Fruit fly (Drosophila melanogaster): ENCODE data around the gene VhaAC39-2.

Gene VhaAC39-2

DNA sequence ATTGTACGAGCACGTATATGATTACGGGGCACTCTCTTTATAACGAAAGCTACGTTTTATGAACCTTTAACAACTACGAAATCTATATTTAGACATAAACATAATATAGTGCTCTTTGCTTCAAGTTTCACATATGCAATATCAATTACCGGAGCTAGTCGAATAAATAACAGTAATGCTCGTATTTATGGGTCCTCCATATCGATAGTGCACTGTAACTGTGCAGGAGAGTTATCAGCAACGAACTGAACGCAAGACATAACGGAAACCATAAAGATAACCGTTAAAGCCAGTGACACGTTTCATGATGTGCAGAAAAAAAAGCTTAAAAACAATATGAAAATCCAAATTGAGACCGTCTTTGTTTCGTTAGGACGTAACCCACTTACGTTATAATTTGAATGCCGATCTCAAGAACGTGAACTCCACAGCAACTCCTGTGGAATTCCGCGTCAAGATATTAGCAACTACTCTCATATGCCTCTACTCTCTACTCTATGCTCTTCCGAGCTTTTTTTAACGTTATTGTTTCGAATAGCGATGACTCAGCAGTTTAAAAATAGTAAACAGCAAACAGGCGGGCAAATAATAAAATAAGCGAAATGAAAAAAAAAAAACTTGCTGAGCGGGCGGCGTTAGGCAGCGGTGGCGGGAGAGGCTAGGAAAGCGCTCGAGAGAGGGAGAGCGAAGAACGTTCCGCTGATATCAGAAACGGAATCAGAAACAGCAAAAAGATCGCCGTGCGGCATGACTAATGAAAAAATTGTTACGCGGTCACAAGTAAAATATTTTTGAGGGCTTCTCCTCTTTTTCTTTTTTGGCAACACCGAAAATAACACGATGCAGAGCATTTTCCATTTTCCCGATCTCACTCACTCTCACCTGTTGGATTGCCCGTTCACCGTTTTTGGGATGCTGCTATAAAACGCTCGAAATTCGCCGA, 31.1 kb upstream of the VhaAC39-2 start (continued):
- TF ChIP-seq ewg (GFP tag; optimal IDR thresholded peaks at IDR 0.05), result peak; percentile 59
- peak; percentile 88 for TF ChIP-seq CG12769 (tag; optimal IDR thresholded peaks at IDR 0.05)
- peak; percentile 54 for TF ChIP-seq oc (tag; optimal IDR thresholded peaks at IDR 0.05)
- TF ChIP-seq Hr78 (GFP tag; optimal IDR thresholded peaks at IDR 0.05), result peak in 1 of 2 experiments; percentile 57
- TF ChIP-seq Oaz (GFP tag; IDR thresholded peaks at IDR 0.05), result peak; percentile 65
- TF ChIP-seq salm (tag; optimal IDR thresholded peaks at IDR 0.05), result peak; percentile 69
- TF ChIP-seq CG17385 (GFP tag; optimal IDR thresholded peaks at IDR 0.05), result peak; percentile 74
- TF ChIP-seq CG3281 (GFP tag; optimal IDR thresholded peaks at IDR 0.05), result peak; percentile 83
- peak; percentile 41 for TF ChIP-seq twi (tag; optimal IDR thresholded peaks at IDR 0.05)
- TF ChIP-seq CG12391 (tag; optimal IDR thresholded peaks at IDR 0.05), result peak; percentile 77
- no peak for TF ChIP-seq Scr (GFP tag; IDR thresholded peaks at IDR 0.05; ENCODE audit: partially characterized antibody)
- peak; percentile 89 for TF ChIP-seq z (GFP tag; IDR thresholded peaks at IDR 0.05)
- TF ChIP-seq CG7786 (GFP tag; optimal IDR thresholded peaks at IDR 0.05), result peak; percentile 77
- peak; percentile 64 for TF ChIP-seq caup (GFP tag; optimal IDR thresholded peaks at IDR 0.05; ENCODE audit: severe bottlenecking)
- TF ChIP-seq CG9876 (GFP tag; optimal IDR thresholded peaks at IDR 0.05), result peak; percentile 55
- no peak for TF ChIP-seq sr (GFP tag; IDR thresholded peaks at IDR 0.05)
- TF ChIP-seq ase (GFP tag; IDR thresholded peaks at IDR 0.05), result peak; percentile 70; the same call in 2 of the 3 replicates
- peak; percentile 48 for TF ChIP-seq CG18476 (GFP tag; optimal IDR thresholded peaks at IDR 0.05)
- peak; percentile 47 for TF ChIP-seq Atf3 (GFP tag; optimal IDR thresholded peaks at IDR 0.05)
- peak; percentile 65 for TF ChIP-seq Side (GFP tag; optimal IDR thresholded peaks at IDR 0.05)
- TF ChIP-seq CG15011 (GFP tag; optimal IDR thresholded peaks at IDR 0.05), result peak; percentile 64
- TF ChIP-seq CG5953 (GFP tag; IDR thresholded peaks at IDR 0.05), result peak; percentile 43; the same call in 1 of the 2 replicates
- no peak for TF ChIP-seq gce (GFP tag; IDR thresholded peaks at IDR 0.05)
- TF ChIP-seq crp (GFP tag; optimal IDR thresholded peaks at IDR 0.05), result no peak
- peak; percentile 63 for TF ChIP-seq tio (GFP tag; optimal IDR thresholded peaks at IDR 0.05)
- TF ChIP-seq CG10543 (GFP tag; optimal IDR thresholded peaks at IDR 0.05), result no peak
- peak; percentile 42 for TF ChIP-seq CG6813 (GFP tag; optimal IDR thresholded peaks at IDR 0.05)
- TF ChIP-seq Usf (GFP tag; optimal IDR thresholded peaks at IDR 0.05), result peak; percentile 42
- peak; percentile 88 for TF ChIP-seq unpg (GFP tag; optimal IDR thresholded peaks at IDR 0.05)
- TF ChIP-seq CG4424 (GFP tag; optimal IDR thresholded peaks at IDR 0.05), result peak; percentile 62
- peak; percentile 43; the same call in 1 of the 2 replicates for TF ChIP-seq Nf-YA (GFP tag; IDR thresholded peaks at IDR 0.05)
- TF ChIP-seq klu (GFP tag; IDR thresholded peaks at IDR 0.05), result peak; percentile 50; the same call in 1 of the 2 replicates
- peak; percentile 51 for TF ChIP-seq pho (GFP tag; optimal IDR thresholded peaks at IDR 0.05)
- peak; percentile 86 for TF ChIP-seq slbo (GFP tag; IDR thresholded peaks at IDR 0.05)
- TF ChIP-seq sisA (GFP tag; IDR thresholded peaks at IDR 0.05), result peak; percentile 76
- TF ChIP-seq Aef1 (GFP tag; IDR thresholded peaks at IDR 0.05), result peak; percentile 76
- no peak for TF ChIP-seq CG7271 (tag; optimal IDR thresholded peaks at IDR 0.05)
- TF ChIP-seq CG7928 (GFP tag; optimal IDR thresholded peaks at IDR 0.05), result peak; percentile 27
- no peak for TF ChIP-seq usp (GFP tag; optimal IDR thresholded peaks at IDR 0.05)
- TF ChIP-seq CG2120 (GFP tag; optimal IDR thresholded peaks at IDR 0.05), result peak; percentile 87
- TF ChIP-seq Adf1 (GFP tag; IDR thresholded peaks at IDR 0.05), result no peak; the same call in none of the 2 replicates
- TF ChIP-seq unc-4 (GFP tag; IDR thresholded peaks at IDR 0.05; ENCODE audit: partially characterized antibody), result no peak
- peak; percentile 72 for TF ChIP-seq Awh (GFP tag; IDR thresholded peaks at IDR 0.05)
- peak; percentile 71 for TF ChIP-seq Meics (GFP tag; optimal IDR thresholded peaks at IDR 0.05)
- TF ChIP-seq Fer2 (tag; optimal IDR thresholded peaks at IDR 0.05), result peak; percentile 44
- no peak for TF ChIP-seq CG8478 (optimal IDR thresholded peaks at IDR 0.05)
- TF ChIP-seq hth (optimal IDR thresholded peaks at IDR 0.05), result no peak
- peak; percentile 73 for TF ChIP-seq CG17829 (tag; optimal IDR thresholded peaks at IDR 0.05)

Data from whole organism, embryonic.